Worm (Caenorhabditis elegans) whole organism, L3 larva: ENCODE results near the gene atgp-1.
A peak's percentile ranks its signal among the peaks of the same experiment; 100 is the strongest.

Source experiments
- R02D3.7 ChIP-seq: fragments of 150-350 bp; optimal IDR thresholded peaks from 2 replicates; lab custom pipeline; 2014; ENCODE audit warnings: missing biosample characterization, missing genetic modification characterization
- aly-2 ChIP-seq: fragments of 150-350 bp; optimal IDR thresholded peaks from 2 replicates; lab custom pipeline; 2014; ENCODE audit warnings: missing biosample characterization, missing genetic modification characterization
- ama-1 ChIP-seq: fragments of 150-350 bp; optimal IDR thresholded peaks from 2 replicates; lab custom pipeline; 2018
- ceh-16 ChIP-seq: sonication (generic microtip); optimal IDR thresholded peaks from 2 replicates; lab custom pipeline; 2017; ENCODE audit warnings: missing biosample characterization, missing genetic modification characterization
- egl-27 ChIP-seq: sonication (generic microtip); optimal IDR thresholded peaks from 4 replicates; lab custom pipeline; 2017; ENCODE audit warnings: missing biosample characterization, missing genetic modification reagents, missing genetic modification characterization
- egl-5 ChIP-seq: fragments of 150-350 bp; optimal IDR thresholded peaks from 2 replicates; lab custom pipeline; 2017; ENCODE audit warnings: missing biosample characterization, missing genetic modification reagents, missing genetic modification characterization, inconsistent platforms
- elt-1 ChIP-seq: fragments of 150-350 bp; optimal IDR thresholded peaks from 2 replicates; lab custom pipeline; 2014; ENCODE audit warnings: missing biosample characterization, missing genetic modification characterization
- elt-2 ChIP-seq: sonication (generic microtip); optimal IDR thresholded peaks from 2 replicates; lab custom pipeline; 2016; ENCODE audit warnings: missing genetic modification reagents, mild to moderate bottlenecking, missing genetic modification characterization, missing compliant biosample characterization
- eor-1 ChIP-seq, 2 experiments: fragments of 150-350 bp; optimal IDR thresholded peaks; 2 replicates each; lab custom pipeline; 2014 to 2018; ENCODE audit warnings: missing biosample characterization in 2 of 2, missing genetic modification characterization in 2 of 2
- fkh-10 ChIP-seq: sonication (generic microtip); optimal IDR thresholded peaks from 2 replicates; lab custom pipeline; 2017; ENCODE audit warnings: missing biosample characterization, missing genetic modification reagents, missing genetic modification characterization
- fkh-2 ChIP-seq: fragments of 150-350 bp; optimal IDR thresholded peaks from 2 replicates; lab custom pipeline; 2014; ENCODE audit warnings: missing biosample characterization, missing genetic modification reagents, missing genetic modification characterization
- fos-1 ChIP-seq: fragments of 150-350 bp; optimal IDR thresholded peaks from 2 replicates; lab custom pipeline; 2014; ENCODE audit warnings: missing biosample characterization, missing genetic modification characterization
- hmg-11 ChIP-seq: sonication (generic microtip); optimal IDR thresholded peaks from 2 replicates; lab custom pipeline; 2016; ENCODE audit warnings: missing genetic modification characterization, missing compliant biosample characterization
- jun-1 ChIP-seq: fragments of 150-350 bp; optimal IDR thresholded peaks from 2 replicates; lab custom pipeline; 2014; ENCODE audit warnings: missing biosample characterization, missing genetic modification reagents, missing genetic modification characterization
- lin-15B ChIP-seq: fragments of 150-350 bp; optimal IDR thresholded peaks from 2 replicates; lab custom pipeline; 2014; ENCODE audit warnings: missing biosample characterization, missing genetic modification characterization
- lin-39 ChIP-seq: fragments of 150-350 bp; optimal IDR thresholded peaks from 2 replicates; lab custom pipeline; 2018; ENCODE audit warnings: missing biosample characterization, missing genetic modification reagents, missing genetic modification characterization
- lsy-12 ChIP-seq: sonication (generic microtip); optimal IDR thresholded peaks from 2 replicates; lab custom pipeline; 2016; ENCODE audit warnings: mild to moderate bottlenecking, missing genetic modification characterization, missing compliant biosample characterization
- mdl-1 ChIP-seq: fragments of 150-350 bp; optimal IDR thresholded peaks from 2 replicates; lab custom pipeline; 2014; ENCODE audit warnings: missing biosample characterization, missing genetic modification characterization
- mml-1 ChIP-seq: fragments of 150-350 bp; sonication (generic microtip); optimal IDR thresholded peaks from 3 replicates; lab custom pipeline; 2014; ENCODE audit warnings: missing biosample characterization, missing genetic modification characterization
- nhr-11 ChIP-seq: fragments of 150-350 bp; optimal IDR thresholded peaks from 2 replicates; lab custom pipeline; 2014; ENCODE audit warnings: missing biosample characterization, missing genetic modification characterization
- nhr-12 ChIP-seq: fragments of 150-350 bp; optimal IDR thresholded peaks from 2 replicates; lab custom pipeline; 2014; ENCODE audit warnings: missing biosample characterization, missing genetic modification characterization
- nhr-23 ChIP-seq: fragments of 150-350 bp; optimal IDR thresholded peaks from 2 replicates; lab custom pipeline; 2014; ENCODE audit warnings: missing biosample characterization, missing genetic modification reagents, missing genetic modification characterization
- nhr-28 ChIP-seq: fragments of 150-350 bp; optimal IDR thresholded peaks from 2 replicates; lab custom pipeline; 2014; ENCODE audit warnings: missing biosample characterization, missing genetic modification characterization
- nhr-43 ChIP-seq: sonication (generic microtip); optimal IDR thresholded peaks from 2 replicates; lab custom pipeline; 2016; ENCODE audit warnings: mild to moderate bottlenecking, missing genetic modification characterization, missing compliant biosample characterization; ENCODE audit not compliant: poor library complexity, severe bottlenecking
- nhr-67 ChIP-seq: fragments of 150-350 bp; optimal IDR thresholded peaks from 2 replicates; lab custom pipeline; 2014; ENCODE audit warnings: missing biosample characterization, missing genetic modification characterization
- nhr-76 ChIP-seq: fragments of 150-350 bp; sonication (generic microtip); optimal IDR thresholded peaks from 5 replicates; lab custom pipeline; 2014; ENCODE audit warnings: missing biosample characterization, missing genetic modification characterization
- nhr-77 ChIP-seq: fragments of 150-350 bp; optimal IDR thresholded peaks from 2 replicates; lab custom pipeline; 2014; ENCODE audit warnings: missing biosample characterization, missing genetic modification characterization
- pqm-1 ChIP-seq: fragments of 150-350 bp; optimal IDR thresholded peaks from 2 replicates; lab custom pipeline; 2017; ENCODE audit warnings: missing biosample characterization, missing genetic modification characterization, inconsistent platforms
- skn-1 ChIP-seq: fragments of 150-350 bp; optimal IDR thresholded peaks from 2 replicates; lab custom pipeline; 2014; ENCODE audit warnings: missing biosample characterization, missing genetic modification characterization
- snpc-4 ChIP-seq: fragments of 150-350 bp; optimal IDR thresholded peaks from 2 replicates; lab custom pipeline; 2014; ENCODE audit warnings: missing biosample characterization, missing genetic modification characterization
- tbx-2 ChIP-seq: sonication (generic microtip); optimal IDR thresholded peaks from 2 replicates; lab custom pipeline; 2016; ENCODE audit warnings: mild to moderate bottlenecking, missing genetic modification characterization, missing compliant biosample characterization
- unc-39 ChIP-seq: sonication (generic microtip); optimal IDR thresholded peaks from 4 replicates; lab custom pipeline; 2017; ENCODE audit warnings: missing biosample characterization, missing genetic modification characterization
- unc-62 ChIP-seq: fragments of 150-350 bp; sonication (generic microtip); optimal IDR thresholded peaks from 4 replicates; lab custom pipeline; 2014; ENCODE audit warnings: missing biosample characterization, missing genetic modification reagents, missing genetic modification characterization
- ztf-11 ChIP-seq: fragments of 150-350 bp; optimal IDR thresholded peaks from 2 replicates; lab custom pipeline; 2014; ENCODE audit warnings: missing biosample characterization, missing genetic modification characterization

atgp-1 gene

DNA sequence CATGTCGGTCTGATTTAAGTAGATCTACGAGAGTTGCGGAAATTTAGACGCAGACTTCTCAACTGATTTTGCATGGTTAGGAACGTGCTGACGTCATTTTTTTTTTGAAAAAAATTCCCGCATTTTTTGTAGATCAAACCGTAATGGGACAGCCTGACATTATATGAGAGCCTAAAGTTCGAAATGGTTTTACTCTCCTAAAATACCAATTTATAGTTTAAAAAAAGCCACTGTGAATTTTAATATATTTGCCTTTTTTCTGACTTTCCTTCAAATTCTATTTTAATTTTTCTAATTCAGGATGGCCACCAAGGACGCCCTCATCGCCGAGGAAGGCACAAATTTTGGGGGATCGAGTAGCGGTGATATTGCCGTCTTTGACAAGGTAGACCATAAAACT, at the start of gene atgp-1:
TSS of gene atgp-1 (plus strand) at position 301 of the 400 bp plus-strand sequence.
- TF ChIP-seq nhr-23 (tag; lab: Kevin White, UChicago) (no peak), unc-62 (GFP tag; lab: Kevin White, UChicago) (no peak), nhr-28 (tag; lab: Kevin White, UChicago) (no peak), pqm-1 (tag; lab: Kevin White, UChicago) (no peak), nhr-12 (tag; lab: Kevin White, UChicago) (no peak), ztf-11 (no peak), mdl-1 (tag; lab: Kevin White, UChicago) (no peak), mml-1 (tag; lab: Kevin White, UChicago) (no peak), jun-1 (tag; lab: Kevin White, UChicago) (no peak), skn-1 (tag; lab: Kevin White, UChicago) (no peak), lsy-12 (tag; lab: Kevin White, UChicago) (no peak), nhr-67 (tag; lab: Kevin White, UChicago) (no peak), egl-27 (tag; lab: Kevin White, UChicago) (no peak), ama-1 (lab: Kevin White, UChicago) (no peak), nhr-77 (tag; lab: Kevin White, UChicago) (no peak), nhr-76 (tag; lab: Kevin White, UChicago) (no peak)

DNA sequence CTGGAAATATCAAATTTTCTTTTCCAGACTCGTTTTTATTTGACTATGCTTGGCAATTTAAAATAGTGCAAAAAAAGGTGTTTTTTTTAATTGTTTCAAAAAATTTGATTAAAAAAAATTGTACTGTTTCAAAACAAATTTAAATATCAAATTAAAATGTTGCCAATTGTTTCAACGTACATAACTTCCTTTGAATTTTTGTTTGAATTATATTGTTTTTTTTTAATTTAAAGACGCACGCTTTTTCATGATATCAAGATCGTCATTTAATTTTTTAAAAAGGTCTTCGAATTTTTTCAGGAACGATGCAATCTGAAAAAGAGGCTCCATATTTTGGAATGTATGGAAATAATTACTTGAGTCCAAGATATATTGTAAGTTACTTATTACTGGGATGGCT, 45.7 kb upstream of the atgp-1 start, which contains the start of gene Y116A8B.4:
TSS of gene Y116A8B.4 (plus strand) at position 301 of the 400 bp plus-strand sequence.
- TF ChIP-seq unc-39 (tag; lab: Kevin White, UChicago) (no peak), tbx-2 (tag; lab: Kevin White, UChicago) (no peak), elt-1 (tag; lab: Kevin White, UChicago) (no peak), lsy-12 (tag; lab: Kevin White, UChicago) (no peak), elt-2 (no peak), pqm-1 (tag; lab: Kevin White, UChicago) (no peak), nhr-11 (tag; lab: Kevin White, UChicago) (no peak), fkh-10 (GFP tag; lab: Kevin White, UChicago) (no peak), lin-15B (tag; lab: Kevin White, UChicago) (no peak)

DNA sequence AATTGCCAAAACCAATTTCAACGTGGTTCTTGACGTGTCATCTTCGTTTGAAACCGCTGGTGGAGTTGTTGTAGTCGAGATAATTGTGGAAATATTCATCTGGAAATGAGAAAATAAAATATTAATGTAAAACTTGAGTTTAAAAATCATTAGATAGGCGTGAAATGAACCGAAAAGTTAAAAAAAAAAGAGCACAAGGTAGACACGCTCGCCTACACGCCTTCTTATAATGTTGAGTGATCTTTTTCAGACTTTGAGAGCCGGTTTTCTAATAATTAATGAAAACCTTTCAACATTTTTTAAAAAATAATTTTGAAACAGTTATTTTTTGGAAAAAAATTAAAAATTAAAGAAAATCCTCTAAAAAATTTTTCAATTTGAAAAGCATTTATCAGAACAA, 38.2 kb upstream of the atgp-1 start, which contains the start of gene npr-32:
TSS of gene npr-32 (minus strand) at position 101 of the 400 bp plus-strand sequence.
- TF ChIP-seq nhr-67 (tag; lab: Kevin White, UChicago) (no peak), aly-2 (tag; lab: Kevin White, UChicago) (no peak), hmg-11 (tag; lab: Kevin White, UChicago) (no peak), fos-1 (tag; lab: Kevin White, UChicago) (no peak), nhr-77 (tag; lab: Kevin White, UChicago) (no peak), nhr-43 (tag; lab: Kevin White, UChicago) (no peak), skn-1 (tag; lab: Kevin White, UChicago) (no peak), lin-39 (no peak), ceh-16 (tag; lab: Kevin White, UChicago) (no peak)

DNA sequence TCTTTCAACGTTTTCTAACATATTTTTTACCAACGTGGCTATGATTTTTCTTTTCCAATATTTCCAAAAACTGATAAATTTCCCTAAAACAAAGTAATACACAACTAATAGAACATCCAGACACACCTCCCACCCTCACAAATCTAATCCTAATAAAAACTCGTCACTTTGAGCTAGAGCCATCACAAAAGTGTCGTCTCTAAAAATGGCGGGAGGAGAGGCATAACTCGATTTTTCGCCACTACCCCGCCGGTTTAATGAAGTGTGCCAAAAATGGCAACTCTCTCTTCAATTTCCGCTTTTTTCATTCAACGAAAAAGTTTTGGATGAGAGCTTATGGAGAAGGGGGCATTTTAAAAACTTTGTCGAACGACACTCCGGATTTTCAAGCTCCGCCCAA, 36.2 kb upstream of the atgp-1 start:
- no peak for TF ChIP-seq elt-1 (tag; lab: Kevin White, UChicago)
- no peak for TF ChIP-seq fkh-2
- no peak for TF ChIP-seq unc-39 (tag; lab: Kevin White, UChicago)
- TF ChIP-seq ztf-11: no peak

DNA sequence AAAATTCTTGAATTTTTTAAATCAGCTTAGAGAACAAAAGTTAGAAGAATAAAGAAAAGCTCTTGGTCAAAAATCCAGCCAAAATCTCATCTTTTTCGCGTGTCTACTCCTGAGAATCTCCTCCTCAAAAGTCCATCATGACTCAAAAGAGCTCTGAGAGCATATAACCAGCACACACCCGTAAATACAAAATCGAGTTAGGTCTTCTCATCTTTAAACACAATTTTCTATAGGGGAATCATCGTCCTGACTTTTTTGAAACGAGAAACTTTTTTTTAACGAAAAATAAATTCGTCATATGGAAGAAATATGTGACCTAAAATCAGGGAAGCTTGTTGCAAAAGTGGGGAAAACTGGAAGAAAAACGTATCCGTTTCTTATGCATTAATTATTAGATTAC, 35.6 kb upstream of the atgp-1 start:
- TF ChIP-seq egl-5 (tag; lab: Kevin White, UChicago) (no peak), snpc-4 (tag; lab: Kevin White, UChicago) (no peak), R02D3.7 (tag; lab: Kevin White, UChicago) (no peak), eor-1 (tag; optimal IDR thresholded peaks at IDR 0.05; lab: Kevin White, UChicago) (no peak), fkh-10 (GFP tag; lab: Kevin White, UChicago) (peak; percentile 87), nhr-23 (tag; lab: Kevin White, UChicago) (no peak), lin-39 (no peak)
